Worm (Caenorhabditis elegans): ENCODE data around the gene T19D2.3.

ce11 chrX:3974160-3974559, 35.1 kb downstream of the T19D2.3 start:
- TF ChIP-seq nhr-77 (tag; optimal IDR thresholded peaks at IDR 0.05) (no peak), ceh-82 (tag; optimal IDR thresholded peaks at IDR 0.05) (no peak), ztf-11 (tag; optimal IDR thresholded peaks at IDR 0.05) (no peak), elt-3 (tag; optimal IDR thresholded peaks at IDR 0.05) (no peak), ama-1 (optimal IDR thresholded peaks at IDR 0.05) (no peak), sma-3 (GFP tag; optimal IDR thresholded peaks at IDR 0.05) (no peak)
